Worm (Caenorhabditis elegans) whole organism, young adult: Measurements from ENCODE around the gene pqbp-1.1.

Source experiments
- bed-1 ChIP-seq: fragments of 200-800 bp; sonication (Bioruptor generic); IDR thresholded peaks from 2 replicates; pipeline ENCODE4 v1.3.6; 2022; ENCODE audit warnings: missing genetic modification reagents, missing genetic modification characterization, missing compliant biosample characterization
- die-1 ChIP-seq: sonication (generic microtip); optimal IDR thresholded peaks from 2 replicates; lab custom pipeline; 2016; ENCODE audit warnings: missing genotype, mild to moderate bottlenecking, missing genetic modification characterization, missing compliant biosample characterization
- ets-4 ChIP-seq: fragments of 200-800 bp; sonication (Bioruptor generic); optimal IDR thresholded peaks from 2 replicates; lab custom pipeline; 2018; ENCODE audit warnings: mild to moderate bottlenecking, missing genetic modification characterization, missing compliant biosample characterization
- snpc-4 ChIP-seq, 5 experiments: fragments of 150-350 bp in 1 of 5; sonication (generic microtip) in 4 of 5; optimal IDR thresholded peaks; 2 replicates each; lab custom pipeline; 2014 to 2018; ENCODE audit warnings: missing genetic modification characterization in 5 of 5, missing biosample characterization in 3 of 5, antibody characterized with exemption in 2 of 5, mild to moderate bottlenecking in 2 of 5, missing compliant biosample characterization in 2 of 5, missing genotype in 2 of 5, moderate library complexity in 2 of 5, missing genetic modification reagents in 1 of 5
- unc-62 ChIP-seq: fragments of 150-350 bp; optimal IDR thresholded peaks from 2 replicates; lab custom pipeline; 2014; ENCODE audit warnings: missing biosample characterization, missing genetic modification reagents, missing genetic modification characterization
- ztf-26 ChIP-seq: sonication (generic microtip); optimal IDR thresholded peaks from 2 replicates; lab custom pipeline; 2017; ENCODE audit warnings: missing genetic modification characterization, missing compliant biosample characterization

DNA sequence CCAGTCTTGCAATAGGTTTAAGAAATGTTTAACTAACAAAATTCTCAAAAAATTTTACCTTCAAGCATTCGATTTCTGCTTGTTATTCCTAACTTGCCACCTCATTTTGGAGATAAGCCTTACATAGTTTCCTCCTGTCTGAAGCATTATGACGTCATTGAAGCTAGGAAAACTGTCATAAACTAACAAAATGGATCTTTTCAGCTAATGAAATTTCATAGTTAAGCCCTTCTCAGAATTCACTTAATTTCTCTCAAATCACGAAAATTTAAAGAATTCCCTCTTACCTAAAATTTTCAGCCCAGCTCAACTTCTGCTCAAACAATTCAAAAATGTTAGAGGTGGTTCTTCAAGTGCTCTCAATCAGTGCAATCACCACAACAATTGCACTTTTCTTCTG is 45.7 kb upstream of the pqbp-1.1 start, which contains the start of gene swt-1:
- TF ChIP-seq unc-62: no peak
- TF ChIP-seq snpc-4 (GFP tag; optimal IDR thresholded peaks at IDR 0.05; lab: Kevin White, UChicago): no peak
- no peak for TF ChIP-seq snpc-4 (tag; optimal IDR thresholded peaks at IDR 0.05; lab: Kevin White, UChicago)
- TF ChIP-seq bed-1: no peak
- TF ChIP-seq ets-4 (GFP tag; lab: Kevin White, UChicago): no peak
- no peak for TF ChIP-seq die-1 (tag; lab: Kevin White, UChicago)
- TF ChIP-seq ztf-26 (tag; lab: Kevin White, UChicago): no peak
